Worm (Caenorhabditis elegans) whole organism, L4 larva: ENCODE data around the gene ZK218.4.

Experiments used
- dmd-8 ChIP-seq: fragments of 200-800 bp; sonication (Bioruptor generic); IDR thresholded peaks from 2 replicates; pipeline ENCODE4 v1.3.6; 2022; ENCODE audit warnings: missing genetic modification characterization, missing compliant biosample characterization
- dpl-1 ChIP-seq: fragments of 150-350 bp; optimal IDR thresholded peaks from 2 replicates; lab custom pipeline; 2014; ENCODE audit warnings: missing biosample characterization, missing genetic modification reagents, missing genetic modification characterization
- duxl-1 ChIP-seq: sonication (generic microtip); optimal IDR thresholded peaks from 2 replicates; lab custom pipeline; 2016; ENCODE audit warnings: mild to moderate bottlenecking, missing genetic modification characterization, moderate library complexity, missing compliant biosample characterization; ENCODE audit not compliant: poor library complexity
- dve-1 ChIP-seq: sonication (generic microtip); optimal IDR thresholded peaks from 2 replicates; lab custom pipeline; 2017; ENCODE audit warnings: antibody characterized with exemption, mild to moderate bottlenecking, missing genetic modification characterization, missing compliant biosample characterization; ENCODE audit not compliant: insufficient read depth
- egl-43 ChIP-seq: fragments of 200-800 bp; sonication (Bioruptor generic); IDR thresholded peaks from 2 replicates; pipeline ENCODE4 v1.3.6; 2022; ENCODE audit warnings: missing genetic modification reagents, missing genetic modification characterization, missing compliant biosample characterization
- lin-39 ChIP-seq: fragments of 150-350 bp; optimal IDR thresholded peaks from 2 replicates; lab custom pipeline; 2014; ENCODE audit warnings: missing biosample characterization, missing genetic modification reagents, missing genetic modification characterization
- ztf-11 ChIP-seq: fragments of 150-350 bp; optimal IDR thresholded peaks from 2 replicates; lab custom pipeline; 2014; ENCODE audit warnings: missing biosample characterization, missing genetic modification characterization
- ztf-7 ChIP-seq: fragments of 150-350 bp; optimal IDR thresholded peaks from 2 replicates; lab custom pipeline; 2014; ENCODE audit warnings: missing biosample characterization, missing genetic modification characterization

- TF ChIP-seq dve-1 (tag; lab: Kevin White, UChicago) (no peak), lin-39 (no peak), egl-43 (no peak), ztf-11 (tag; lab: Kevin White, UChicago) (no peak), duxl-1 (tag; lab: Kevin White, UChicago) (no peak), dmd-8 (GFP tag; lab: Robert Waterston, UW) (no peak), dpl-1 (GFP tag; lab: Kevin White, UChicago) (no peak), ztf-7 (tag; lab: Kevin White, UChicago) (no peak)
These were observed 6.4 kb upstream of the ZK218.4 start, which contains the start of gene ZK218.1 for ce11 chrV:17092262-17092661.
